Worm (Caenorhabditis elegans): ENCODE data around the gene fshr-1.

fshr-1 gene

DNA sequence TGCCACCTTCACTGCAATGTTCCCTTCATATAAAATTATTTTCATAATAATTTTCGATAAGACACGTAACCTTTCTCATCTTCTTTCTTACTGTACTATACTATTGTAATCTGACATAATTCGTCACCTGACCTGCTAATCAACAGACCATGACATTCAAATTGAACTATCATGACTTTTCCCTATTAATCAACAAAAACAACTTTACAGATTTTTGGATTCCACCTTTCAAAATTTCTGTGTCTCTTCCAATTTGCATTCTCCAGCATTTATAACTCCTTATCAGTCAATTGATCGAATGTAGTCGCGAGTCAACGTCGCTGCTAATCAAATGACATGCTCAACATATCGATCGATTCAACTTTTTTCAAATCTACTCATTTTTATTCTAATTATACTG is at the start of gene fshr-1:
Gene fshr-1 (plus strand): TSS at position 209 of the 400 bp plus-strand sequence.
- TF ChIP-seq cog-1 (tag; optimal IDR thresholded peaks at IDR 0.05) (no peak), ztf-29 (GFP tag; IDR thresholded peaks at IDR 0.05) (no peak), med-1 (GFP tag; optimal IDR thresholded peaks at IDR 0.05; ENCODE audit: insufficient read depth) (no peak)

DNA sequence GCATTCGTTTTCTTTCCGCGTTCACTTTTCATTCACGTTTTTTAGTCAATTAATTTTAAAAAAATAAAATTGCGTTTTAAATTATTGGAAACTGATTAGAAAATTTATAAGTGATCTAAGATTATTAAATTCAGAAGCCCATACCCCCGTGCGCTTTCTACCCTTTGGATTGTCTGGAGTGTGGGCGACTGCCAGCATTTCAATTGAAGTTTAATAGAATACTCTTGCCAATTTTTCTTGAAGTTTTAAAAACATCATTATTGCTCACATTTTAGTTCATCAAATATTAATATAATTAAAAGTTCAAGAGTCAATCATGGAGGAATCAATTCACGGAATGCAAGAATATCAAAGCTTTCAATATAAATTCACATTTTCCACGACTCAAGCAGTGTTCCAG is 48.3 kb upstream of the fshr-1 start, which contains the start of gene sru-36:
Gene sru-36 (plus strand): TSS at position 301 of the 400 bp plus-strand sequence.
- no peak for TF ChIP-seq flt-1 (GFP tag; IDR thresholded peaks at IDR 0.05)
- no peak for TF ChIP-seq ref-1 (GFP tag; conservative IDR thresholded peaks at IDR 0.05)
- TF ChIP-seq tab-1 (GFP tag; IDR thresholded peaks at IDR 0.05) = no peak
- TF ChIP-seq med-1 (GFP tag; optimal IDR thresholded peaks at IDR 0.05; ENCODE audit: insufficient read depth) = no peak
- no peak for TF ChIP-seq cog-1 (tag; optimal IDR thresholded peaks at IDR 0.05)
- no peak for TF ChIP-seq klf-2 (GFP tag; conservative IDR thresholded peaks at IDR 0.05)

DNA sequence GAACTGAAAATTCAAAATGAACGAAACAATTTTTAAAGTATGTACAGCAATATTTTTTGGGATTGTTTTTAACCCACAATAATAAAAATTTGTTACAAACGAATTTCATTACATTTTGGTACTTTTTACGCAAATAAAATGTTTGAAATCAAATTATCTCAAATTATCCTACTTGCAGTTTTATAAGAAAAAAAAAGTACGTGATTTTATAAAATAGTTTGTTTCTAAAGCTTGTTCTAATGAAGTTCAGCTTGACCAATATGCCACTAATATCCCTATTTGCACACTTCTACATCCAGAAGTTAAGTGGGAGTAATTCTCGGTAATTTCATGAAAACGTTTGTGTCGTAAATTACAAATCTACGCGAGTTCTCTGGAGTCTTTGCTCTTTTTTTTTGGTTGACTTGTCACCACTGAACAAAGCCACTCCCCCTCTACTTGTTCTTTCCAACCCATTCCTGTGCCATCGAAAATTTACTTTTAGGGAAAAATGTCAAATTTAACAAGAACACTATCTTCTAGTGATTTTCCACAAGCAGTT is 46.2 kb upstream of the fshr-1 start, which contains the start of gene sru-8:
Gene sru-8 (plus strand): TSS at position 491 of the 541 bp plus-strand sequence.
- TF ChIP-seq T22C8.4 (GFP tag; IDR thresholded peaks at IDR 0.05) (no peak), ref-1 (GFP tag; conservative IDR thresholded peaks at IDR 0.05) (no peak), flt-1 (GFP tag; IDR thresholded peaks at IDR 0.05) (no peak), tab-1 (GFP tag; IDR thresholded peaks at IDR 0.05) (no peak), ztf-23 (GFP tag; IDR thresholded peaks at IDR 0.05) (no peak), med-1 (GFP tag; optimal IDR thresholded peaks at IDR 0.05; ENCODE audit: insufficient read depth) (no peak), cog-1 (tag; optimal IDR thresholded peaks at IDR 0.05) (no peak), klf-2 (GFP tag; conservative IDR thresholded peaks at IDR 0.05) (no peak), ztf-29 (GFP tag; IDR thresholded peaks at IDR 0.05) (no peak)

DNA sequence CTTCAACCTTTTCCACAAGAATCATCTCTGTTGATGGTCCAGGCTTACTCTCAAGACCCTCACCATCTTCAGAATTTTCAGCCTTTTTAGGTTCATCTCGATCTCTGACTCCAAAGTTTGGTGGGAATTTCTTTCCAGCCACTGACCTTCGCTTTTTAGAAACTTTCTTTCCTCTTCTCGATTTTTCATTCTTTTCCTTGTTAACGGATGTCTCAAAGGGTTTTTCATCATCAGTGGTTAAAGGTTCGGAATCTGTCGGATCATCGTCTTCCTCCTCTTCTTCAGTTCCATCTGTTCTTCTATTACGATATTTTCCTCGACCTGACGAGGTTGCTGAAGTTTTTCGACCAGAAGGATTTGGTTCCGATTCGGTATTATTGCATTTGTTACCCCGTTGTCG is 41.1 kb upstream of the fshr-1 start:
- TF ChIP-seq ztf-29 (GFP tag; IDR thresholded peaks at IDR 0.05) (no peak), cog-1 (tag; optimal IDR thresholded peaks at IDR 0.05) (no peak), ztf-23 (GFP tag; IDR thresholded peaks at IDR 0.05) (no peak), med-1 (GFP tag; optimal IDR thresholded peaks at IDR 0.05; ENCODE audit: insufficient read depth) (no peak), ref-1 (GFP tag; conservative IDR thresholded peaks at IDR 0.05) (no peak)

DNA sequence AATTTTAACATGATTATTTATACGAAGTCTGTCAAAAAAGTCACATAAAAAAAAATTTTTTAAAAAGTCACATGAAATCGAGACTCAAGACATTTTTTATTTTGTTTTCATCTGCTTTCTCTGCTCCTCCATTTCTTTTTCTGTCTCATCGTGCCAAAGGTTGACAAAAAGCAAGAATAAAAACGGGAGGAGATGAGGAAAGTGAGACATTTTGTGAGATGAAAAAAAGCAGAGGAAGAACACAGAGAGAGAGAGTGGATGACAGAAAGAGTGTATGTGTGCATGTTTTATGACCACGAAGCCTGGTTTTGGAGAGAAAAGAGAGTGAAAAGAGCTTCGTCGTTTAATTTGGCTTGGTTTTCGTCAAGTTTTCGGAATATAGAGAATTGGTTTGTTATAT is 35.8 kb upstream of the fshr-1 start:
- TF ChIP-seq tab-1 (GFP tag; IDR thresholded peaks at IDR 0.05) (no peak), ref-1 (GFP tag; conservative IDR thresholded peaks at IDR 0.05) (no peak), flt-1 (GFP tag; IDR thresholded peaks at IDR 0.05) (no peak), T22C8.4 (GFP tag; IDR thresholded peaks at IDR 0.05) (no peak), klf-2 (GFP tag; conservative IDR thresholded peaks at IDR 0.05) (no peak), med-1 (GFP tag; optimal IDR thresholded peaks at IDR 0.05; ENCODE audit: insufficient read depth) (no peak), cog-1 (tag; optimal IDR thresholded peaks at IDR 0.05) (no peak), ztf-23 (GFP tag; IDR thresholded peaks at IDR 0.05) (no peak)

DNA sequence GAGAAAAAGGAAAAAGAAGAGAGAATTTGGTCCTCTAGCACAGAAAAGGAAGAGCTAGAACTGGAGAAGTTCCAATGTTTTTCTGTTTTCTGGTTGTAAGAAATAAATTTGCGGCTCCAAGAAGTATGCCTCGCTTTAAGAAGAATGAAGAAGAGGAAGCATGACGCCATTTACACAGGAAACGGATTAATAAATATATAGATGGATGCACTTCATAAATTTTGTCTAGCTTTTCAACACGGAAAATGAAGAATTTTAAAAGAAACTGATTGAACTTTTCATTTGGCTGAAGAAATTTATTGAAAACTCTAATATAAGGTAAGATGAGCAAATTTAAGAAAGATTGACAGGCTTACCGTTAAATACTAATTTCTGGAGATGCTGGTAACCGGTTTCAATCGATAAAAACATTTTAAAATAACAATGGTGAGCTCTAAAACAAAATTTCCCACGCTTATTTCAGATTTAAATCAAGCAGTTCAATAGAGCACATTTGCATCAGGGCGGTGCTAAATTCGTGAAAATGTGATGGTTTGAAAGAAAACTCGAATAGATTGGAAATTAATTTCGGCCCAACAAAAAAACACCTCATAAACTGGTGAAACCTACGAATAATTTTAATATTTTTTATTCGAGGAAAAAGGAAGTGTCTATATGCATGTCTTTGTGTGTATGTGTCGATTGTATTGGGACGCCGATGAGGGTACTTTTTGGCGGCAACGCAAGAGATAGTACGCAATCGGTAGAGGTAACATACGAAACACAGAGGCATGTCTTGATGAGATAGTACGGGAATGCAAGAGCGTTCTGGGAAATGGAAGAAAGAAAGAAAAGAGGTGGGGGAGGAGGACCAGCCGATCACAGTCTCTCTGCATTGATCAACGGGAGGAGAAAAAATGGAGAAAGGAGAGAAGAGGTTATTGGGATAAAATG is 33.5 kb upstream of the fshr-1 start:
- peak; percentile 31 for TF ChIP-seq cog-1 (tag; optimal IDR thresholded peaks at IDR 0.05)
- no peak for TF ChIP-seq flt-1 (GFP tag; IDR thresholded peaks at IDR 0.05)
- no peak for TF ChIP-seq ztf-29 (GFP tag; IDR thresholded peaks at IDR 0.05)

DNA sequence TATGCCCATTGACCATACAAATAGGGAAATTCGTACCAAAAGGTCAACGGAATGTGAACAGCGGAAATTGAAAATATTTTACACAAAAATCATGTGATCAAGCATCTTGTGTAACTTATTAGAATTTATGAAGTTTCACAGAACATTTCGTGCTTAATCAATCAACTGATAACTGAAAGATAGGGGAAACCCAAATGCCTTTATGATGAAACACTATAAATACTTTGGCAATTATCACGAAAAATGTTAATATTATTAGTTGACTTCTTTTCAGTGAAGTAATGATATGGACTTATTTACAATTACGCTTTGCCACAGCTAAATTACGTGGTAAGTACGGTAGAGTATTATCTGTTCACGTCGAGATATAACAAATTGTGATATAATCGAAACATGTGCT is 32.7 kb upstream of the fshr-1 start:
- no peak for TF ChIP-seq med-1 (GFP tag; optimal IDR thresholded peaks at IDR 0.05; ENCODE audit: insufficient read depth)
- TF ChIP-seq klf-2 (GFP tag; conservative IDR thresholded peaks at IDR 0.05) = no peak
- no peak for TF ChIP-seq ref-1 (GFP tag; conservative IDR thresholded peaks at IDR 0.05)
- TF ChIP-seq T22C8.4 (GFP tag; IDR thresholded peaks at IDR 0.05) = no peak
- no peak for TF ChIP-seq flt-1 (GFP tag; IDR thresholded peaks at IDR 0.05)
- no peak for TF ChIP-seq cog-1 (tag; optimal IDR thresholded peaks at IDR 0.05)

DNA sequence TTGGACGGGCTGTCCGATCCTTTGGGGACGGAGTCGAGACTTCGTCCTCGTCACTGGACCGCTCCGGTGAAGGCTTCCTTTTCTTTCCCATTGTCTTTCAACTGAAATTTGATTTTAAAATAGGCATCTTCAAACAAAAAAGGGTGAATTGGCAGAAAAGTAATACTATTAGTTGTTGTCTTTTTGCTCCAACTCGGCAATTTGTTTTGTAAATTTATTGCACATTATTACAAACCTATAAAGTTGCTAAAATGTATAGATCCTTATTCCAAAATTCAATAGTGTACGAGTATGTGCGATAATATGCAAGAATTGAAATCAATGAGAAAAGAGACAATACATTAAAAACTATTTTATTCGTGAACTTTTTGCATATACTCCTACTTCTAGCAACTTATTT is 29.8 kb upstream of the fshr-1 start, which contains the start of gene lsy-12:
Gene lsy-12 (minus strand): TSS at position 101 of the 400 bp plus-strand sequence.
- no peak for TF ChIP-seq cog-1 (tag; optimal IDR thresholded peaks at IDR 0.05)
- no peak for TF ChIP-seq med-1 (GFP tag; optimal IDR thresholded peaks at IDR 0.05; ENCODE audit: insufficient read depth)
- TF ChIP-seq ref-1 (GFP tag; conservative IDR thresholded peaks at IDR 0.05) = no peak
- no peak for TF ChIP-seq ztf-29 (GFP tag; IDR thresholded peaks at IDR 0.05)
- no peak for TF ChIP-seq klf-2 (GFP tag; conservative IDR thresholded peaks at IDR 0.05)
- no peak for TF ChIP-seq tab-1 (GFP tag; IDR thresholded peaks at IDR 0.05)
- TF ChIP-seq T22C8.4 (GFP tag; IDR thresholded peaks at IDR 0.05) = no peak
- TF ChIP-seq ztf-23 (GFP tag; IDR thresholded peaks at IDR 0.05) = no peak
- no peak for TF ChIP-seq flt-1 (GFP tag; IDR thresholded peaks at IDR 0.05)

DNA sequence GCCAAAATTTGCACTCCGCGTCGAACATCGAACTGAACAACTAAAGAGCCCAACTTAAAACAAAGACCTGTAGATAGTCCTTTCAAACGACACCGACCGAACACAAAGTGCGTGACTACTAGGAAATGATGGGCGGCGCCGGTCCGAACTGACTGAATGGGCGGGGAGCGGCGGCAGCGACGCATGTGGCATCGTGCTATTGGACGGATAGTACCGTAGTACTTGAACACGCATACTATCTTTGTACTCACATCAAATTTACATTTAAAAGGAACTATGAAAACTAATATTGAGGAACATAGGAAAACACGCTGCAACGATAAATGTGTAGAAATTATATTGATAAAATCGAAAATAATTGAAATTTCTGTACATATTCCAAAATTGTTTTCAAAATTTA is 29.3 kb upstream of the fshr-1 start:
- TF ChIP-seq ref-1 (GFP tag; conservative IDR thresholded peaks at IDR 0.05) (no peak), med-1 (GFP tag; optimal IDR thresholded peaks at IDR 0.05; ENCODE audit: insufficient read depth) (no peak), ztf-23 (GFP tag; IDR thresholded peaks at IDR 0.05) (no peak), T22C8.4 (GFP tag; IDR thresholded peaks at IDR 0.05) (no peak), ztf-29 (GFP tag; IDR thresholded peaks at IDR 0.05) (no peak), flt-1 (GFP tag; IDR thresholded peaks at IDR 0.05) (no peak), tab-1 (GFP tag; IDR thresholded peaks at IDR 0.05) (no peak), cog-1 (tag; optimal IDR thresholded peaks at IDR 0.05) (no peak), klf-2 (GFP tag; conservative IDR thresholded peaks at IDR 0.05) (no peak)

DNA sequence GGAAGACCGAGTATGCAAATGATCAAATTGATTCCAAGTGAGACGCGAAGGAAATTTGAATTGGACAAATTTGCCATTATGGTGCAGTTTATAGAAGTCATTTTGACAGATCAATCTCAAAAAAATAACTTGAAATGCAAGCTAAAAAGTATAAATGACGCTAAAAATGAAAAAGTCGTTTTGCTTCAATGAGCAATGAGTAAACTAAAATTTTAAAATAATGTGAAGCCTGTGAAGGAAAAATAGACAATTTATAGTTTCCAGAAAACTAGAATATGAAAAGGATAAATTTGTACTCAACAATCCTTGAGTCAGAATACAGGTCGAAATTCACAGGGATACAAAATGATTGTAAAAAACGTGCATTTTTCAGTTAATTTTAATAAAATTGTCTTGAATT is 21.3 kb upstream of the fshr-1 start, which contains the start of gene srab-17:
Gene srab-17 (minus strand): TSS at position 101 of the 400 bp plus-strand sequence.
- TF ChIP-seq ztf-29 (GFP tag; IDR thresholded peaks at IDR 0.05) (no peak), ztf-23 (GFP tag; IDR thresholded peaks at IDR 0.05) (no peak), klf-2 (GFP tag; conservative IDR thresholded peaks at IDR 0.05) (no peak), ref-1 (GFP tag; conservative IDR thresholded peaks at IDR 0.05) (no peak), cog-1 (tag; optimal IDR thresholded peaks at IDR 0.05) (no peak), med-1 (GFP tag; optimal IDR thresholded peaks at IDR 0.05; ENCODE audit: insufficient read depth) (no peak), T22C8.4 (GFP tag; IDR thresholded peaks at IDR 0.05) (no peak), tab-1 (GFP tag; IDR thresholded peaks at IDR 0.05) (no peak), flt-1 (GFP tag; IDR thresholded peaks at IDR 0.05) (no peak)

All from whole organism, midembryonic.